Fruit fly (Drosophila melanogaster) Kc167 (cell line): ENCODE results near the gene pigeon.

ENCODE experiments used
- Myc ChIP-seq: fragments of >200 bp; optimal IDR thresholded peaks from 2 replicates; lab custom pipeline; 2017; ENCODE audit warnings: missing external identifiers
- Sin3A ChIP-seq: fragments of >200 bp; optimal IDR thresholded peaks from 2 replicates; lab custom pipeline; 2018; ENCODE audit warnings: missing external identifiers
- h ChIP-seq: fragments of >200 bp; optimal IDR thresholded peaks from 3 replicates; lab custom pipeline; 2018; ENCODE audit warnings: missing external identifiers
- insv ChIP-seq: fragments of >200 bp; optimal IDR thresholded peaks from 3 replicates; lab custom pipeline; 2018; ENCODE audit warnings: missing external identifiers
- psq ChIP-seq: fragments of >200 bp; optimal IDR thresholded peaks from 2 replicates; lab custom pipeline; 2017; ENCODE audit warnings: missing external identifiers
- ttk ChIP-seq: sonication (Bioruptor generic); optimal IDR thresholded peaks from 2 replicates; lab custom pipeline; 2017; ENCODE audit warnings: missing external identifiers

DNA sequence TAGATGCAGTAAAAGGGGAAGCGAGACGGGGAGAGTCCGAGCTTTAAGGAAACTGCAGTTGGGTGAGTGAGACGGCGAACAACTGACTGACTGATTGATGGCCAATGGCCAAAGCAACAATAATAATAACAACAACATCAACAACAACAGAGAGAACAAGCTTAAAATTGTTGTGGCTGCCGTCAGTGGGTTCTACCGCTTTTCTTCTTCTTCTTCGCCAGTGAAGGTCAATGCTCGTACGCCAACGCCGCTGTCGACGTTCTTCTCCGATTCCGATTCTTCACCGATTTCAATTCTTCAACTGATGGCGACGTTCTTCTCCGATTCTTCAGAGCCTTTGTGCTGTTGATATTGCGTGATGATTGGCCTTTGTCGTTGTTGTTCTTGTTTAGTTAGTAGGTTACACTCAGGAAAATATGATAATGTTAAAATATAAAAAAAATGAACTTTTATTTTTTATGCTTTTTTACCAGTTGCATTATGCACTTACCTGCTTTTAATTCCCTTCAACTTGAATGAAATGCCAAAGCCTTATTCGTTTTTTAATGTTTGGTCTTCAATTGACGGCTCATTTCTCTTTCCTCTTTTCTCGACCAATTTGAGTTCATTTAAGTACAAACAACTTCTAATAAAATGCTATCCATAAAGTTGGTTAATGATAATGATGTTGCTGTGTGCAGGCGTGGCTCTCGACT lies 43.5 kb upstream of the pigeon start:
- TF ChIP-seq insv (lab: Kevin White, UChicago) (no peak), Sin3A (no peak), h (no peak), psq (lab: Kevin White, UChicago) (no peak), ttk (lab: Kevin White, UChicago) (no peak), Myc (lab: Kevin White, UChicago) (no peak)
